Fruit fly (Drosophila melanogaster): ENCODE results near the gene PH4alphaNE1.

The PH4alphaNE1 gene

dm6 chr3R:30500226-30500625 lies at the start of gene PH4alphaNE1:
Gene PH4alphaNE1, minus strand, starts transcription at chr3R:30500326.
- no peak for TF ChIP-seq Ets96B (tag; optimal IDR thresholded peaks at IDR 0.05)
- no peak for TF ChIP-seq CG1621 (tag; optimal IDR thresholded peaks at IDR 0.05)
- TF ChIP-seq net (GFP tag; optimal IDR thresholded peaks at IDR 0.05), result no peak
- no peak for TF ChIP-seq Smox (GFP tag; optimal IDR thresholded peaks at IDR 0.05)
- no peak for TF ChIP-seq CG34406 (GFP tag; optimal IDR thresholded peaks at IDR 0.05)
- no peak for TF ChIP-seq esn (GFP tag; optimal IDR thresholded peaks at IDR 0.05)

- no peak for TF ChIP-seq pdm3 (GFP tag; optimal IDR thresholded peaks at IDR 0.05)
These were observed 44.8 kb upstream of the PH4alphaNE1 start for dm6 chr3R:30544974-30545373.

- no peak for TF ChIP-seq CG32006 (GFP tag; optimal IDR thresholded peaks at IDR 0.05)
- TF ChIP-seq CG31627 (GFP tag; optimal IDR thresholded peaks at IDR 0.05), result no peak
- TF ChIP-seq Ets96B (tag; optimal IDR thresholded peaks at IDR 0.05), result no peak
- TF ChIP-seq acj6 (GFP tag; optimal IDR thresholded peaks at IDR 0.05), result no peak
- no peak for TF ChIP-seq CG6276 (GFP tag; optimal IDR thresholded peaks at IDR 0.05)
- no peak for TF ChIP-seq Sox102F (GFP tag; optimal IDR thresholded peaks at IDR 0.05)
- TF ChIP-seq CG16779 (tag; optimal IDR thresholded peaks at IDR 0.05), result no peak
- TF ChIP-seq dac (GFP tag; optimal IDR thresholded peaks at IDR 0.05), result no peak
- TF ChIP-seq OdsH (GFP tag; optimal IDR thresholded peaks at IDR 0.05), result no peak
- TF ChIP-seq Eip93F (GFP tag; optimal IDR thresholded peaks at IDR 0.05), result no peak
These were observed 41.3 kb upstream of the PH4alphaNE1 start for dm6 chr3R:30541469-30541868.

- TF ChIP-seq fd59A (GFP tag; optimal IDR thresholded peaks at IDR 0.05) (peak; percentile 24), Sox102F (GFP tag; optimal IDR thresholded peaks at IDR 0.05) (peak; percentile 33), Smox (GFP tag; optimal IDR thresholded peaks at IDR 0.05) (peak; percentile 52), Hr39 (GFP tag; optimal IDR thresholded peaks at IDR 0.05) (peak; percentile 76), dac (GFP tag; optimal IDR thresholded peaks at IDR 0.05) (peak; percentile 40), dsx (GFP tag; optimal IDR thresholded peaks at IDR 0.05; ENCODE audit: poor library complexity, severe bottlenecking) (no peak), CG10631 (GFP tag; optimal IDR thresholded peaks at IDR 0.05) (peak; percentile 55), esn (GFP tag; optimal IDR thresholded peaks at IDR 0.05) (peak; percentile 51), CG6808 (GFP tag; optimal IDR thresholded peaks at IDR 0.05) (peak; percentile 33), svp (GFP tag) (peak; percentile 69), CG31627 (GFP tag; optimal IDR thresholded peaks at IDR 0.05) (peak; percentile 68), Sox15 (GFP tag; optimal IDR thresholded peaks at IDR 0.05) (peak; percentile 46), CG16779 (tag; optimal IDR thresholded peaks at IDR 0.05) (peak; percentile 9), Hr4 (GFP tag; optimal IDR thresholded peaks at IDR 0.05) (peak; percentile 70), CG11902 (GFP tag; optimal IDR thresholded peaks at IDR 0.05) (peak; percentile 64), CG6276 (GFP tag; optimal IDR thresholded peaks at IDR 0.05) (peak; percentile 55), CG8319 (GFP tag; optimal IDR thresholded peaks at IDR 0.05) (peak; percentile 22), achi (GFP tag; optimal IDR thresholded peaks at IDR 0.05) (peak; percentile 58), Eip93F (GFP tag; optimal IDR thresholded peaks at IDR 0.05) (no peak), acj6 (GFP tag; optimal IDR thresholded peaks at IDR 0.05) (peak; percentile 47), CG10669 (GFP tag; optimal IDR thresholded peaks at IDR 0.05) (peak; percentile 58), Blimp-1 (GFP tag; optimal IDR thresholded peaks at IDR 0.05) (peak; percentile 10), CG7368 (GFP tag; optimal IDR thresholded peaks at IDR 0.05) (peak; percentile 50), Ets21C (GFP tag; optimal IDR thresholded peaks at IDR 0.05) (peak; percentile 22), CG8632 (GFP tag; optimal IDR thresholded peaks at IDR 0.05) (peak; percentile 24), net (GFP tag; optimal IDR thresholded peaks at IDR 0.05) (peak; percentile 66), Gug (GFP tag; IDR thresholded peaks at IDR 0.05) (peak; percentile 79), CG6792 (GFP tag; optimal IDR thresholded peaks at IDR 0.05) (peak; percentile 58), fd85E (GFP tag; optimal IDR thresholded peaks at IDR 0.05) (no peak), OdsH (GFP tag; optimal IDR thresholded peaks at IDR 0.05) (peak; percentile 69), Lpt (GFP tag; optimal IDR thresholded peaks at IDR 0.05) (peak; percentile 38), CG34406 (GFP tag; optimal IDR thresholded peaks at IDR 0.05) (peak; percentile 40), Met (GFP tag; optimal IDR thresholded peaks at IDR 0.05) (peak; percentile 47), Sox14 (GFP tag; optimal IDR thresholded peaks at IDR 0.05) (peak; percentile 58), Ets96B (tag; optimal IDR thresholded peaks at IDR 0.05) (peak; percentile 42), CG32006 (GFP tag; optimal IDR thresholded peaks at IDR 0.05) (peak; percentile 64), CG4318 (GFP tag; optimal IDR thresholded peaks at IDR 0.05) (peak; percentile 46), topi (GFP tag; optimal IDR thresholded peaks at IDR 0.05) (peak; percentile 56), ss (GFP tag; optimal IDR thresholded peaks at IDR 0.05) (no peak), CG11294 (GFP tag; IDR thresholded peaks at IDR 0.05) (peak; percentile 79), fkh (GFP tag; optimal IDR thresholded peaks at IDR 0.05) (peak; percentile 51)
These were observed 40.1 kb upstream of the PH4alphaNE1 start for dm6 chr3R:30540196-30540595.
